Worm (Caenorhabditis elegans) whole organism, L3 larva: ENCODE results near the gene R03D7.2.

Experiments used
- R02D3.7 ChIP-seq: fragments of 150-350 bp; optimal IDR thresholded peaks from 2 replicates; lab custom pipeline; 2014; ENCODE audit warnings: missing biosample characterization, missing genetic modification characterization
- ceh-16 ChIP-seq: sonication (generic microtip); optimal IDR thresholded peaks from 2 replicates; lab custom pipeline; 2017; ENCODE audit warnings: missing biosample characterization, missing genetic modification characterization
- ceh-9 ChIP-seq: sonication (generic microtip); optimal IDR thresholded peaks from 2 replicates; lab custom pipeline; 2018; ENCODE audit warnings: missing biosample characterization, missing genetic modification characterization
- daf-12 ChIP-seq: fragments of 150-350 bp; optimal IDR thresholded peaks from 2 replicates; lab custom pipeline; 2014; ENCODE audit warnings: missing biosample characterization, missing genetic modification reagents, missing genetic modification characterization
- egl-27 ChIP-seq: sonication (generic microtip); optimal IDR thresholded peaks from 4 replicates; lab custom pipeline; 2017; ENCODE audit warnings: missing biosample characterization, missing genetic modification reagents, missing genetic modification characterization
- elt-2 ChIP-seq: sonication (generic microtip); optimal IDR thresholded peaks from 2 replicates; lab custom pipeline; 2016; ENCODE audit warnings: missing genetic modification reagents, mild to moderate bottlenecking, missing genetic modification characterization, missing compliant biosample characterization
- elt-3 ChIP-seq, 3 experiments: fragments of 150-350 bp in 1 of 3; sonication (generic microtip) in 2 of 3; optimal IDR thresholded peaks; 2 replicates in 2 of 3; 4 replicates in 1 of 3; lab custom pipeline; 2014 to 2017; ENCODE audit warnings: missing biosample characterization in 3 of 3, missing genetic modification characterization in 3 of 3
- fkh-2 ChIP-seq: fragments of 150-350 bp; optimal IDR thresholded peaks from 2 replicates; lab custom pipeline; 2014; ENCODE audit warnings: missing biosample characterization, missing genetic modification reagents, missing genetic modification characterization
- fos-1 ChIP-seq: fragments of 150-350 bp; optimal IDR thresholded peaks from 2 replicates; lab custom pipeline; 2014; ENCODE audit warnings: missing biosample characterization, missing genetic modification characterization
- hmg-11 ChIP-seq: sonication (generic microtip); optimal IDR thresholded peaks from 2 replicates; lab custom pipeline; 2016; ENCODE audit warnings: missing genetic modification characterization, missing compliant biosample characterization
- jun-1 ChIP-seq: fragments of 150-350 bp; optimal IDR thresholded peaks from 2 replicates; lab custom pipeline; 2014; ENCODE audit warnings: missing biosample characterization, missing genetic modification reagents, missing genetic modification characterization
- mdl-1 ChIP-seq: fragments of 150-350 bp; optimal IDR thresholded peaks from 2 replicates; lab custom pipeline; 2014; ENCODE audit warnings: missing biosample characterization, missing genetic modification characterization
- nhr-237 ChIP-seq: fragments of 150-350 bp; optimal IDR thresholded peaks from 2 replicates; lab custom pipeline; 2014; ENCODE audit warnings: missing biosample characterization, missing genetic modification characterization
- nhr-43 ChIP-seq: sonication (generic microtip); optimal IDR thresholded peaks from 2 replicates; lab custom pipeline; 2016; ENCODE audit warnings: mild to moderate bottlenecking, missing genetic modification characterization, missing compliant biosample characterization; ENCODE audit not compliant: poor library complexity, severe bottlenecking
- nhr-76 ChIP-seq: fragments of 150-350 bp; sonication (generic microtip); optimal IDR thresholded peaks from 5 replicates; lab custom pipeline; 2014; ENCODE audit warnings: missing biosample characterization, missing genetic modification characterization
- sea-2 ChIP-seq: fragments of 150-350 bp; sonication (generic microtip); optimal IDR thresholded peaks from 4 replicates; lab custom pipeline; 2014; ENCODE audit warnings: missing biosample characterization, missing genetic modification reagents, missing genetic modification characterization
- unc-62 ChIP-seq: fragments of 150-350 bp; sonication (generic microtip); optimal IDR thresholded peaks from 4 replicates; lab custom pipeline; 2014; ENCODE audit warnings: missing biosample characterization, missing genetic modification reagents, missing genetic modification characterization
- zag-1 ChIP-seq: fragments of 150-350 bp; optimal IDR thresholded peaks from 2 replicates; lab custom pipeline; 2014; ENCODE audit warnings: missing biosample characterization, missing genetic modification characterization
- ztf-11 ChIP-seq: fragments of 150-350 bp; optimal IDR thresholded peaks from 2 replicates; lab custom pipeline; 2014; ENCODE audit warnings: missing biosample characterization, missing genetic modification characterization
- ztf-4 ChIP-seq: fragments of 150-350 bp; optimal IDR thresholded peaks from 2 replicates; lab custom pipeline; 2014; ENCODE audit warnings: missing biosample characterization, missing genetic modification characterization

Gene R03D7.2

ce11 chrII:10884396-10884795 is 50.6 kb downstream of the R03D7.2 start, which contains the start of gene egg-3:
egg-3 (minus strand) TSS chrII:10884441.
- TF ChIP-seq fos-1 (tag; lab: Kevin White, UChicago), result no peak
- no peak for TF ChIP-seq ztf-11
- no peak for TF ChIP-seq ztf-4
- TF ChIP-seq mdl-1 (tag; lab: Kevin White, UChicago), result no peak
- no peak for TF ChIP-seq egl-27 (tag; lab: Kevin White, UChicago)
- no peak for TF ChIP-seq elt-3 (tag; optimal IDR thresholded peaks at IDR 0.05; lab: Kevin White, UChicago)
- no peak for TF ChIP-seq sea-2
- TF ChIP-seq jun-1, result no peak
- TF ChIP-seq ceh-9 (tag; lab: Kevin White, UChicago), result no peak
- TF ChIP-seq ceh-16, result no peak
- TF ChIP-seq nhr-237 (tag; lab: Kevin White, UChicago), result no peak
- no peak for TF ChIP-seq nhr-76
- no peak for TF ChIP-seq elt-2 (tag; lab: Kevin White, UChicago)
- TF ChIP-seq daf-12, result no peak
- no peak for TF ChIP-seq hmg-11
- no peak for TF ChIP-seq fkh-2
- TF ChIP-seq unc-62, result no peak
- TF ChIP-seq nhr-43 (tag; lab: Kevin White, UChicago), result no peak
- no peak for TF ChIP-seq R02D3.7 (tag; lab: Kevin White, UChicago)
- TF ChIP-seq zag-1, result no peak
